Worm (Caenorhabditis elegans) whole organism, mixed stage, embryonic: ENCODE measurements around the gene F59B10.4.

ENCODE experiments used
- blmp-1 ChIP-seq: fragments of 150-350 bp; optimal IDR thresholded peaks from 2 replicates; lab custom pipeline; 2014; ENCODE audit warnings: missing biosample characterization, missing genetic modification characterization
- ceh-43 ChIP-seq: fragments of 200-800 bp; sonication (Bioruptor generic); optimal IDR thresholded peaks from 2 replicates; lab custom pipeline; 2018; ENCODE audit warnings: mild to moderate bottlenecking, missing genetic modification characterization, moderate library complexity, missing compliant biosample characterization
- elt-1 ChIP-seq: sonication (generic microtip); optimal IDR thresholded peaks from 2 replicates; lab custom pipeline; 2017; ENCODE audit warnings: missing genetic modification characterization, mild to moderate bottlenecking, missing compliant biosample characterization, antibody characterized with exemption, moderate library complexity, borderline replicate concordance; ENCODE audit not compliant: insufficient read depth
- elt-3 ChIP-seq: fragments of 150-350 bp; optimal IDR thresholded peaks from 2 replicates; lab custom pipeline; 2014; ENCODE audit warnings: missing biosample characterization, missing genetic modification characterization
- lsy-2 ChIP-seq: fragments of 150-350 bp; optimal IDR thresholded peaks from 2 replicates; lab custom pipeline; 2014; ENCODE audit warnings: missing biosample characterization, missing genetic modification characterization
- nhr-12 ChIP-seq: fragments of 150-350 bp; optimal IDR thresholded peaks from 2 replicates; lab custom pipeline; 2014; ENCODE audit warnings: missing biosample characterization, missing genetic modification characterization
- pha-4 ChIP-seq: fragments of 150-350 bp; optimal IDR thresholded peaks from 2 replicates; lab custom pipeline; 2018; ENCODE audit warnings: missing biosample characterization, missing genetic modification reagents, missing genetic modification characterization
- sem-2 ChIP-seq: fragments of 200-800 bp; sonication (Bioruptor generic); optimal IDR thresholded peaks from 2 replicates; lab custom pipeline; 2018; ENCODE audit warnings: mild to moderate bottlenecking, missing genetic modification characterization, missing compliant biosample characterization
- snpc-4 ChIP-seq: fragments of 150-350 bp; optimal IDR thresholded peaks from 2 replicates; lab custom pipeline; 2014; ENCODE audit warnings: missing biosample characterization, missing genetic modification characterization
- unc-120 ChIP-seq: sonication (generic microtip); optimal IDR thresholded peaks from 2 replicates; lab custom pipeline; 2017; ENCODE audit warnings: missing genetic modification characterization, missing compliant biosample characterization; ENCODE audit not compliant: poor library complexity, severe bottlenecking
- unc-62 ChIP-seq: fragments of 150-350 bp; optimal IDR thresholded peaks from 2 replicates; lab custom pipeline; 2014; ENCODE audit warnings: missing biosample characterization, missing genetic modification reagents, missing genetic modification characterization

DNA sequence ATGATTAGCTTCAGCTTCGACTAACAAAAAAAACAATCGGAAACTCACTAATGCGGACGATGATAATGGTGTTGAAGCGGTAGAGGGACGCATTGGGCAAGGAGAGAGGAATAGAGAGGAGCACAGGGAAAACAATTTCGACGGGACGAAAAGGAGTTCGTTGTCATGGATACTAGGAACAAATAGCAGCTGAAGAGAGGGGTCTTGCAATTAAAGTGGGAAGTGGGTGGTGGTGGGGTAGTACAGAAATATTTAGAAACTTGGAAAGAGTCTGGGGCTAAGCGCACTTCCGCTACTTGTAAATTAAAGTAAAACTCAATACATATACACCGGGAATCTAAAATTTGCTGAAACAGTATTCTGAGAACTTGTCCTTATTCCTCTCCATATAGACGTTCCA is 9.2 kb downstream of the F59B10.4 start, which contains the start of gene F59B10.2:
- TF ChIP-seq unc-62 (GFP tag; lab: Kevin White, UChicago) (no peak), sem-2 (GFP tag; lab: Kevin White, UChicago) (no peak), blmp-1 (tag; lab: Kevin White, UChicago) (no peak), elt-3 (tag; lab: Kevin White, UChicago) (no peak), elt-1 (tag; lab: Kevin White, UChicago) (no peak), snpc-4 (tag; lab: Kevin White, UChicago) (no peak), ceh-43 (no peak), lsy-2 (tag; lab: Kevin White, UChicago) (no peak), pha-4 (tag; lab: Kevin White, UChicago) (no peak), nhr-12 (no peak), unc-120 (no peak)
